Fruit fly (Drosophila melanogaster): ENCODE measurements around the gene Inx6.
A peak's percentile ranks its signal among the peaks of the same experiment; 100 is the strongest.
"Not testable (repeated sequence)": the region's sequence is repeated elsewhere in the genome, so short reads cannot be mapped to it uniquely, and the experiment has no call there.

Inx6 gene

DNA sequence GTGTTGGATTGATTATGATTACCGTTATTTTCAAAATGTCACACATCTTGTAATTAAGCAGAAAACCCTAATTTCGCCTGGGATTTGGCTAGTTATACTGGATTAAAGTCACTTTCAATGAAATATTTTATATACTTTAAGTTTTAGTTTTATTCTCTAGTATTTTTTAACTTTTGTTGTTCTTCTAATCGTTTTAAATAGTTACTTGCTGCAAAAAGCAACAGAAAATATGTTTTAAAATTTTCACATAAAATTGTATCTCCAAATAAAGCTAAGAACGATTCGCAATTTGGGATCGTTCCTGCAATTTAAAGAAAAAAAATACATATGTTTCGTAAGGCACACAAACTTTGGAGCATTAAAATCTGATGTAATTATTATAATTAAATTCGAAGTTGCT, at the start of gene Inx6:
Inx6 (minus strand) TSS at position 101 of the 400 bp plus-strand sequence.
- no peak for TF ChIP-seq CG5204 (GFP tag; optimal IDR thresholded peaks at IDR 0.05)

DNA sequence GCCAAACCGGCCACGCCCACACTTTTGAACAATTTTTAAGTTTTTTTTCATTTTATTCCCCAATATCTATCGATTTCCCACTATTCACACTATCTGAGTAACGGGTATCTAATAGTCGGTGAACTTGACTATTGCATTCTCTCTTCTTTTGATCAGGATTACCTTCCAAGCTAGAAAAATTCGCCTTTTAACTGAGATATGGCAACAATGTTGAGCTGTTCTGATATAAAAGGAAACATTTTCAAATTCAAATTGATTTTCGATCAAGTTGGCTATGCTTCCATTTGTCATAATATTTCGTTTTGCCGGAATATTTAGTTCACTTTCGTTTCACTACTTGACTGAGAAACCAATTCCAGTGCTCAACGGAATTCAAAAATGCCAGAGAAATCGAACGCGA, 10.6 kb downstream of the Inx6 start, which contains the start of gene CG42577:
CG42577 (plus strand) TSS at position 301 of the 400 bp plus-strand sequence.
- not testable (repeated sequence) for TF ChIP-seq cic, toe, Hr96 (GFP tag; optimal IDR thresholded peaks at IDR 0.05)

DNA sequence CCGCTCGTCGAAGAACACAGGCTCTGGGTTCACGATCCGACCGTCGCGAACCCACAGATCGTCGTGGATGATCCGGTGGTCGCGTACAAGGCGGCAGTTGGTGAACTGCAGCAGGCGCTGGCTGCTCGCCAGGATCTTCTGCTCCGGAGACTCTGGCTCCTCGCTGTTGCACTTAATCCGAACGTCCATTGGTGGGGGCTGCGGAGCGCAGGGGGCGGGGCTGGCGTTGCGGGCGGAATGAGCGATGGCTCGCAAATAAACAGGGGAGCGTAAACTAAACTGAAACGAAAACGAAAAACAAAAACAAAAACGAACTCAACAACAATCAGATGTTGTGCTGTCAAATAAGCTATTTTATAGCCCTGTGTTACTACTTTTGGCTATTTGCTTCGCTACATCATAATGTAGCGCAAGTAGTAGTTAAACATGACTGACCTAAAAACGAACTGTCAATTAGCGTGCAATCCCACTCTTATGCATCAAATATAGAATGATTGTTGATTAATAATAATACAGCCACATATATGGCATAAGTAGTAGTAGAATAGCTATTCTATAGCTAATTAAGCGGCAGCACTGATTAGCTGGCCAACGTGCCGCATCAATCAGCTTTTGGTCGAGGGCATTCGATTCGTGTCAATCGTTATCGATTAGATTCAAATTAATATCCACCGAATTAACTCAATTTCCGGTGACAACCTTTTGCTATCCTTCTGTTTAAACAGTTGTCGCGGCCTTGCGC, 12.5 kb downstream of the Inx6 start, which contains the start of gene CG17065:
CG17065 (minus strand) TSS at position 351 of the 742 bp plus-strand sequence.
- TF ChIP-seq CG1620 (GFP tag; optimal IDR thresholded peaks at IDR 0.05) (no peak), Hr96 (GFP tag; optimal IDR thresholded peaks at IDR 0.05) (no peak), toe (GFP tag; optimal IDR thresholded peaks at IDR 0.05) (no peak), ovo (GFP tag; optimal IDR thresholded peaks at IDR 0.05) (peak; percentile 0), bab1 (GFP tag; optimal IDR thresholded peaks at IDR 0.05) (peak; percentile 26), Clk (GFP tag; optimal IDR thresholded peaks at IDR 0.05) (no peak), cic (GFP tag; optimal IDR thresholded peaks at IDR 0.05) (no peak), kay (GFP tag; ENCODE audit: borderline replicate concordance) (no peak), Mnt (GFP tag; optimal IDR thresholded peaks at IDR 0.05) (no peak), CG33017 (tag; optimal IDR thresholded peaks at IDR 0.05) (no peak), CG5204 (GFP tag; optimal IDR thresholded peaks at IDR 0.05) (peak; percentile 44), Crg-1 (GFP tag; optimal IDR thresholded peaks at IDR 0.05) (no peak), CG7101 (tag; optimal IDR thresholded peaks at IDR 0.05) (peak; percentile 18), CG14711 (tag; optimal IDR thresholded peaks at IDR 0.05) (no peak), tj (GFP tag; optimal IDR thresholded peaks at IDR 0.05) (no peak), cnc (optimal IDR thresholded peaks at IDR 0.05) (no peak), CG12768 (GFP tag; optimal IDR thresholded peaks at IDR 0.05) (no peak), CG7045 (GFP tag; optimal IDR thresholded peaks at IDR 0.05) (no peak), CG11617 (GFP tag; optimal IDR thresholded peaks at IDR 0.05) (no peak), pad (GFP tag; optimal IDR thresholded peaks at IDR 0.05) (no peak)

DNA sequence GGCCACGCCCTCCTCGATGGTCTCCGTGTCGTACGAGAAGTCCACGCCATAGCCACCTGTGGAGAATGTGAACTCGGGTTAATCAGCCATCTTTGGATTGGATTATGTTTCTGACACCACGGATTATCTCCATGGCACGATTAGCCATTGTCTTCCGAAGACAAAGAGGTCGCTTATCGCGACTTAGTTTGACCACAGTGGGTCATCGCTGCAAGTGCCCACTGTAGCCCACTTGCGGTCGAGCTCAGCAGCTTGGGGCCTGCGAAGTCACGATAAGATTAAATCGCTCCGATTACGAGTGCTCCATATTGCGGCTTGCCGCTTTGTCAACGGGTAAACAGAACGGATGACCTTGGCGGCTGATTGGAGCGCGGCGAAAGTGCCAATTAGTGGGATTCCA, 13.6 kb downstream of the Inx6 start:
- TF ChIP-seq CG12768 (GFP tag; optimal IDR thresholded peaks at IDR 0.05) (no peak), CG1620 (GFP tag; optimal IDR thresholded peaks at IDR 0.05) (no peak), CG14711 (tag; optimal IDR thresholded peaks at IDR 0.05) (no peak)

DNA sequence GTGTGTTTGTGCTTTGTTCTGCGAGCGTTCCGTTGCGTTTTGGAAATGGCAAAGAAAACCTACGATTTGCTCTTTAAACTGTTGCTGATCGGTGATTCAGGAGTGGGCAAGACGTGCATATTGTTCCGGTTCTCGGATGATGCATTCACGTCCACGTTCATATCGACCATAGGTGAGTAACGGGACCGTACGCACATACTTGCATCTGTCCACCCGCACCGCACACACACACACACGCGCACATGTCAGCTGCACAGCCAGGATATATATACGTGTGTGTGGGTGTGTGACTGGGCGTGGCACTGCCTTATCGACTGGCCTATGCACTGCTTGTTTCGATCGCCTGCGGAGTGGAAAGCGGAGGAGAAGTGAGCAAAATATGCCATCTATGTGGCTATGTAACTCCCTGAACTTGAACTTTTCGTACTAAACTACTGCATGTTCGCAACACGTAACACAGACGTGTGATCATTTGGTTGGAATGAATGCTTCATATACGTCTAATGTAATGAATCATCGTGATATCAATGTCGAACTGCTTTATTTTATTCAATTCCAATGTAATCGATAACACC, 17.9 kb downstream of the Inx6 start:
- no peak for TF ChIP-seq CG7101 (tag; optimal IDR thresholded peaks at IDR 0.05)
- TF ChIP-seq ovo (GFP tag; optimal IDR thresholded peaks at IDR 0.05), result peak; percentile 77
- no peak for TF ChIP-seq CG14711 (tag; optimal IDR thresholded peaks at IDR 0.05)
- TF ChIP-seq CG11617 (GFP tag; optimal IDR thresholded peaks at IDR 0.05), result no peak
- no peak for TF ChIP-seq Clk (GFP tag; optimal IDR thresholded peaks at IDR 0.05)
- no peak for TF ChIP-seq CG12768 (GFP tag; optimal IDR thresholded peaks at IDR 0.05)
- TF ChIP-seq CG7045 (GFP tag; optimal IDR thresholded peaks at IDR 0.05), result no peak
- TF ChIP-seq Mnt (GFP tag; optimal IDR thresholded peaks at IDR 0.05), result peak; percentile 41
- peak; percentile 4 for TF ChIP-seq kay (GFP tag; ENCODE audit: borderline replicate concordance)
- no peak for TF ChIP-seq CG33017 (tag; optimal IDR thresholded peaks at IDR 0.05)
- TF ChIP-seq Crg-1 (GFP tag; optimal IDR thresholded peaks at IDR 0.05), result no peak
- TF ChIP-seq bab1 (GFP tag; optimal IDR thresholded peaks at IDR 0.05), result no peak
- no peak for TF ChIP-seq Hr96 (GFP tag; optimal IDR thresholded peaks at IDR 0.05)
- TF ChIP-seq toe (GFP tag; optimal IDR thresholded peaks at IDR 0.05), result no peak
- no peak for TF ChIP-seq CG1620 (GFP tag; optimal IDR thresholded peaks at IDR 0.05)
- no peak for TF ChIP-seq cnc (optimal IDR thresholded peaks at IDR 0.05)
- no peak for TF ChIP-seq pad (GFP tag; optimal IDR thresholded peaks at IDR 0.05)
- no peak for TF ChIP-seq cic (GFP tag; optimal IDR thresholded peaks at IDR 0.05)

DNA sequence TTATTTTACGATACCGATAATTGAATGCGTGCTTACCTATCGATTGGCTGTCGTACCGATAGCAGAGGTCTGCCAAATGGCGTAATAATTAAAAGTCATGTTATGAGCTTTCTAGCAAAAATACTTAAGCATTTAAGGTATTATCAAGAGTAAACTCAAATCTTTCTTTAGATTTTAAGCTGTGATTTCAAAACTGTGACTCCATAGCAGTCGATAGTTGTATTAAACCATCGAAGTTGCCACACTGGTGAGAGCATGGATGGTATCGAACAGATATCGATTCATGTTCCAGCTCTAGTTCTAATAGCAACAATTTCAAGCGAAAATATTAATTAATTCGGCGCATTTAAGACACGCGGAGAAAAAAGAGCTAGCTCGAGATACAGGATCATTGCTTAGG, 18.5 kb downstream of the Inx6 start, which contains the start of the genes CG17068 and Rab10:
CG17068 (minus strand) TSS at position 25 of the 400 bp plus-strand sequence.
Rab10 (plus strand) TSS at position 270 of the 400 bp plus-strand sequence.
- TF ChIP-seq bab1 (GFP tag; optimal IDR thresholded peaks at IDR 0.05) (no peak), cic (GFP tag; optimal IDR thresholded peaks at IDR 0.05) (no peak), tj (GFP tag; optimal IDR thresholded peaks at IDR 0.05) (peak; percentile 8), CG7101 (tag; optimal IDR thresholded peaks at IDR 0.05) (peak; percentile 21), Hr96 (GFP tag; optimal IDR thresholded peaks at IDR 0.05) (peak; percentile 22), CG1620 (GFP tag; optimal IDR thresholded peaks at IDR 0.05) (peak; percentile 23), CG7045 (GFP tag; optimal IDR thresholded peaks at IDR 0.05) (no peak), CG33017 (tag; optimal IDR thresholded peaks at IDR 0.05) (no peak), Clk (GFP tag; optimal IDR thresholded peaks at IDR 0.05) (no peak), toe (GFP tag; optimal IDR thresholded peaks at IDR 0.05) (no peak), pad (GFP tag; optimal IDR thresholded peaks at IDR 0.05) (no peak), CG12768 (GFP tag; optimal IDR thresholded peaks at IDR 0.05) (no peak), CG5204 (GFP tag; optimal IDR thresholded peaks at IDR 0.05) (peak; percentile 8), CG11617 (GFP tag; optimal IDR thresholded peaks at IDR 0.05) (no peak), cnc (optimal IDR thresholded peaks at IDR 0.05) (no peak), ovo (GFP tag; optimal IDR thresholded peaks at IDR 0.05) (no peak), Crg-1 (GFP tag; optimal IDR thresholded peaks at IDR 0.05) (no peak), Mnt (GFP tag; optimal IDR thresholded peaks at IDR 0.05) (peak; percentile 38), kay (GFP tag; ENCODE audit: borderline replicate concordance) (no peak), CG14711 (tag; optimal IDR thresholded peaks at IDR 0.05) (no peak)
